Fruit fly (Drosophila melanogaster) whole organism, prepupa: ENCODE results near the gene nerfin-1.

Source experiments
- Blimp-1 ChIP-seq: fragments of 200-800 bp; sonication (Bioruptor generic); optimal IDR thresholded peaks from 3 replicates; lab custom pipeline; 2017; ENCODE audit warnings: missing biosample characterization, missing genetic modification characterization, mild to moderate bottlenecking, moderate library complexity, missing genetic modification reagents
- CG10631 ChIP-seq: fragments of 200-800 bp; sonication (Bioruptor generic); optimal IDR thresholded peaks from 2 replicates; lab custom pipeline; 2016; ENCODE audit warnings: missing biosample characterization, missing genetic modification characterization
- CG10669 ChIP-seq: fragments of 200-800 bp; sonication (Bioruptor generic); optimal IDR thresholded peaks from 3 replicates; lab custom pipeline; 2018; ENCODE audit warnings: missing biosample characterization, mild to moderate bottlenecking, missing genetic modification characterization, moderate library complexity
- CG11294 ChIP-seq: fragments of 200-800 bp; sonication (Bioruptor generic); IDR thresholded peaks from 2 replicates; pipeline ENCODE4 v1.3.6; 2022; ENCODE audit warnings: missing biosample characterization, missing genetic modification characterization
- CG15336 ChIP-seq: fragments of 200-800 bp; sonication (Bioruptor generic); IDR thresholded peaks from 2 replicates; pipeline ENCODE4 v1.3.6; 2022; ENCODE audit warnings: missing biosample characterization, missing genetic modification characterization
- CG1621 ChIP-seq: fragments of 200-800 bp; sonication (Bioruptor generic); optimal IDR thresholded peaks from 3 replicates; lab custom pipeline; 2018; ENCODE audit warnings: missing biosample characterization, mild to moderate bottlenecking, missing genetic modification characterization
- CG16779 ChIP-seq: fragments of 200-800 bp; sonication (Bioruptor generic); optimal IDR thresholded peaks from 3 replicates; lab custom pipeline; 2017; ENCODE audit warnings: missing biosample characterization, mild to moderate bottlenecking, missing genetic modification characterization
- CG31627 ChIP-seq: fragments of 200-800 bp; sonication (Bioruptor generic); optimal IDR thresholded peaks from 3 replicates; lab custom pipeline; 2016; ENCODE audit warnings: missing biosample characterization, missing genetic modification characterization
- CG34406 ChIP-seq: fragments of 200-800 bp; sonication (Bioruptor generic); optimal IDR thresholded peaks from 3 replicates; lab custom pipeline; 2016; ENCODE audit warnings: missing biosample characterization, missing genetic modification characterization
- CG4318 ChIP-seq: fragments of 200-800 bp; sonication (Bioruptor generic); optimal IDR thresholded peaks from 3 replicates; lab custom pipeline; 2017; ENCODE audit warnings: missing biosample characterization, mild to moderate bottlenecking, missing genetic modification characterization
- CG6163 ChIP-seq: fragments of 200-800 bp; sonication (Bioruptor generic); IDR thresholded peaks from 3 replicates; pipeline ENCODE4 v1.3.6; 2022; ENCODE audit warnings: missing biosample characterization, missing genetic modification characterization
- CG6276 ChIP-seq: fragments of 200-800 bp; sonication (Bioruptor generic); optimal IDR thresholded peaks from 2 replicates; lab custom pipeline; 2017; ENCODE audit warnings: missing biosample characterization, mild to moderate bottlenecking, missing genetic modification characterization
- CG6792 ChIP-seq: fragments of 200-800 bp; sonication (Bioruptor generic); optimal IDR thresholded peaks from 3 replicates; lab custom pipeline; 2016; ENCODE audit warnings: missing biosample characterization, missing genetic modification characterization
- CG6808 ChIP-seq: fragments of 200-800 bp; sonication (Bioruptor generic); optimal IDR thresholded peaks from 3 replicates; lab custom pipeline; 2017; ENCODE audit warnings: missing biosample characterization, missing genetic modification characterization, mild to moderate bottlenecking, moderate library complexity, missing genetic modification reagents
- CG7368 ChIP-seq: fragments of 200-800 bp; sonication (Bioruptor generic); optimal IDR thresholded peaks from 3 replicates; lab custom pipeline; 2016; ENCODE audit warnings: missing biosample characterization, missing genetic modification characterization
- CG8119 ChIP-seq: fragments of 200-800 bp; sonication (Bioruptor generic); IDR thresholded peaks from 3 replicates; pipeline ENCODE4 v1.3.6; 2022; ENCODE audit warnings: missing biosample characterization, missing genetic modification characterization
- CG8319 ChIP-seq: fragments of 200-800 bp; sonication (Bioruptor generic); optimal IDR thresholded peaks from 3 replicates; lab custom pipeline; 2016; ENCODE audit warnings: missing biosample characterization, missing genetic modification characterization
- CG8632 ChIP-seq: fragments of 200-800 bp; sonication (Bioruptor generic); optimal IDR thresholded peaks from 3 replicates; lab custom pipeline; 2016; ENCODE audit warnings: missing biosample characterization, missing genetic modification characterization
- Eip75B ChIP-seq: fragments of 200-800 bp; sonication (Bioruptor generic); optimal IDR thresholded peaks from 3 replicates; lab custom pipeline; 2016; ENCODE audit warnings: missing biosample characterization, missing genetic modification characterization
- Ets21C ChIP-seq: fragments of 200-800 bp; sonication (Bioruptor generic); optimal IDR thresholded peaks from 3 replicates; lab custom pipeline; 2016; ENCODE audit warnings: missing biosample characterization, missing genetic modification characterization
- Ets96B ChIP-seq: fragments of 200-800 bp; optimal IDR thresholded peaks from 2 replicates; lab custom pipeline; 2019; ENCODE audit warnings: missing biosample characterization, mild to moderate bottlenecking, missing genetic modification characterization, moderate library complexity
- Gug ChIP-seq: fragments of 200-800 bp; sonication (Bioruptor generic); IDR thresholded peaks from 2 replicates; pipeline ENCODE4 v1.3.6; 2022; ENCODE audit warnings: missing biosample characterization, missing genetic modification characterization
- Hr38 ChIP-seq: sonication (Bioruptor generic); optimal IDR thresholded peaks from 2 replicates; lab custom pipeline; 2016; ENCODE audit warnings: missing biosample characterization, missing genetic modification characterization
- Hr39 ChIP-seq: fragments of 200-800 bp; sonication (Bioruptor generic); optimal IDR thresholded peaks from 2 replicates; lab custom pipeline; 2016; ENCODE audit warnings: missing biosample characterization, missing genetic modification characterization
- Lpt ChIP-seq: fragments of 200-800 bp; sonication (Bioruptor generic); optimal IDR thresholded peaks from 3 replicates; lab custom pipeline; 2016; ENCODE audit warnings: missing biosample characterization, missing genetic modification characterization
- Sox102F ChIP-seq: fragments of 200-800 bp; sonication (Bioruptor generic); optimal IDR thresholded peaks from 2 replicates; lab custom pipeline; 2016; ENCODE audit warnings: missing biosample characterization, mild to moderate bottlenecking, missing genetic modification characterization
- Sox14 ChIP-seq: fragments of 200-800 bp; sonication (Bioruptor generic); optimal IDR thresholded peaks from 3 replicates; lab custom pipeline; 2016; ENCODE audit warnings: missing biosample characterization, missing genetic modification characterization
- Sox15 ChIP-seq: fragments of 200-800 bp; sonication (Bioruptor generic); optimal IDR thresholded peaks from 3 replicates; lab custom pipeline; 2016; ENCODE audit warnings: missing biosample characterization, missing genetic modification characterization
- cyc ChIP-seq: fragments of 200-800 bp; sonication (Bioruptor generic); optimal IDR thresholded peaks from 3 replicates; lab custom pipeline; 2016; ENCODE audit warnings: missing biosample characterization, missing genetic modification characterization
- dac ChIP-seq: fragments of 200-800 bp; sonication (Bioruptor generic); optimal IDR thresholded peaks from 2 replicates; lab custom pipeline; 2017; ENCODE audit warnings: missing biosample characterization, mild to moderate bottlenecking, missing genetic modification characterization
- eg ChIP-seq: fragments of 200-800 bp; sonication (Bioruptor generic); IDR thresholded peaks from 3 replicates; pipeline ENCODE4 v1.3.6; 2022; ENCODE audit warnings: missing biosample characterization, missing genetic modification characterization
- fd85E ChIP-seq: fragments of 200-800 bp; sonication (Bioruptor generic); optimal IDR thresholded peaks from 3 replicates; lab custom pipeline; 2016; ENCODE audit warnings: missing biosample characterization, missing genetic modification characterization
- fkh ChIP-seq: fragments of 200-800 bp; sonication (Bioruptor generic); optimal IDR thresholded peaks from 3 replicates; lab custom pipeline; 2017; ENCODE audit warnings: missing biosample characterization, mild to moderate bottlenecking, missing genetic modification characterization, moderate library complexity
- lz ChIP-seq: fragments of 200-800 bp; sonication (Bioruptor generic); optimal IDR thresholded peaks from 3 replicates; lab custom pipeline; 2016; ENCODE audit warnings: missing biosample characterization, missing genetic modification characterization
- salr ChIP-seq, 2 experiments: fragments of 200-800 bp; sonication (Bioruptor generic); optimal IDR thresholded peaks; 3 replicates each; lab custom pipeline; 2016 to 2018; ENCODE audit warnings: missing biosample characterization in 2 of 2, missing genetic modification characterization in 2 of 2, mild to moderate bottlenecking in 1 of 2
- spab ChIP-seq: fragments of 200-800 bp; sonication (Bioruptor generic); optimal IDR thresholded peaks from 2 replicates; lab custom pipeline; 2017; ENCODE audit warnings: missing biosample characterization, mild to moderate bottlenecking, missing genetic modification characterization, missing genetic modification reagents
- svp ChIP-seq: fragments of 200-800 bp; sonication (Bioruptor generic); peaks from one replicate; lab custom pipeline; 2016; ENCODE audit warnings: missing biosample characterization, missing genetic modification characterization
- vri ChIP-seq: fragments of 200-800 bp; sonication (Bioruptor generic); optimal IDR thresholded peaks from 3 replicates; lab custom pipeline; 2016; ENCODE audit warnings: missing biosample characterization, mild to moderate bottlenecking, missing genetic modification characterization

nerfin-1 gene

DNA sequence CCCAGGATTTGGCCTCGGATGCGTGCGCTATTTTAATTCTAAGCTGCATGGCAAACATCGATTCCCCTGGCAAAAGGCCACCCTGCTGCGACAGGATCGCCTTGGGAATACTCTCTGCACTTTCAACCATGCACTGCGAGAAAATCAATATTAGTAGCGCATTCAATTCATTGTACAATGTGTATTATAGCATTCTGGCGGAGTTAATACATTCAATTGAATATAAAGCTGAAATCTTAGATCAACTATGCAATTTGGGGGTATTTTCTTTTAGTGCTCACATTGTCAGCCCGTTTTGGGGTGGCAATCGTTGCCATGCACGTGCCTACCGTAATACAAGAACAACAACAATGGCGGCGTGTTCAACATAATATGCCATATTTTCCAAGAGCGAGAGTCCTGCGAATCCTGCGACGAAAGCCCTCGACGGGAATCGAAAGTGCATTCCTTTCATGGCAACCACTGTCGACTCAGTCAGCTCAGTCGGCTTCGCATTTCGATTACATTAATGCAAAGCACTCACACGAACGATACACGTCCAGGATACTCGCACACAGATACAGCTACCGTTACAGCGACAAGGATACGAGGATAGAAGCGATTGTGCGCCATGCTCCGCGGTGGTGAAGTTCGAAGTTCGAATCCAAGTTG, 1.1 kb upstream of the nerfin-1 start (continued):
- TF ChIP-seq Lpt (GFP tag; lab: Kevin White, UChicago) (no peak), cyc (GFP tag; lab: Kevin White, UChicago) (peak; percentile 59), lz (GFP tag; lab: Kevin White, UChicago) (peak; percentile 50), spab (GFP tag; lab: Kevin White, UChicago) (peak; percentile 2), CG7368 (GFP tag; lab: Kevin White, UChicago) (peak; percentile 15), fd85E (GFP tag; lab: Kevin White, UChicago) (no peak), Sox14 (GFP tag; lab: Kevin White, UChicago) (peak; percentile 20), salr (GFP tag; optimal IDR thresholded peaks at IDR 0.05; lab: Kevin White, UChicago) (peak in 1 of 2 experiments; percentile 25), CG8119 (GFP tag; lab: Robert Waterston, UW) (no peak)

DNA sequence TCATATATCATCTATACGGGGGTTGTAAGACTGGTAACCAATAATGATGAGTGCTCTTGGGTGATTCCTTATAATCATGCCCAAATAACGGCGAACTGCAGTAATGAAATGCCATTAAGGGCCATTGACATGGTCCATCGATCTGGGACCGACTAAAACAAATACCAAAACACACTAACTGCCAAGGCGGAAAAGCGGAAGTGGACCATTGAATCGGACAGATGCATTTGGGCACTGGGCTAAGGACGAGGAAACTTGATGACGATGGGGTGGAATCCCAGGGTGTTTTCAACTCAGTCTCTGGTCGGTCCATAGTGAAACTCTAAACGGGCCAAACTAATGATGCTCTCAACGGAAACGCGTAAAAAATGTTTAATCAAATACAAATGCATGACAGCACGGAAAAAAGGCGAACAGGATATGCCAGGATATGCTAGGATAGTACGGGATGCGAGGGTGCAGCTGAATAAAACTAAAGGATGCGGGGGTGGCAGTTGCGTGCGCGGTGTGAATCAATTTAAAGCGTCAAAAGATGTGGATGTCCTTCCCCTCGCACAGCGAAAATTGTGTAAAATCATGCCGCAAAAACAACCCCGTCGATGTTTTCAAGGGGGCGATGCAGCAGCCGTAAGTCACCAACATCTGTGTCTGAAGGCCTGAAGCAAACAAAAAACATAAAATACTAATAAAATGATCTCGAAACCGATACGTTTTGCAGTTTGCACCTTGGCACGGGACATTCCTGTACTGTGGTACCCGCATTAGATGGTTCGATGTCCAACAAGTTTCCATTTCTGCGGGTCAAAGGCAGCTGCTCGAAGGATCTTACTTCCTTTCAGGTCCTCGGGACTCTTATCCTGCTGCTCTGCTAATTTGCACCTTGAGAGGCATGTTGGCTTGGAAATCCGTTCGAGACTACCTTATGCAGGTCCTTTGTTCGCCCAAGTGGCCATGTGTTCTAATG, 3.8 kb downstream of the nerfin-1 start:
- TF ChIP-seq CG8319, result no peak

DNA sequence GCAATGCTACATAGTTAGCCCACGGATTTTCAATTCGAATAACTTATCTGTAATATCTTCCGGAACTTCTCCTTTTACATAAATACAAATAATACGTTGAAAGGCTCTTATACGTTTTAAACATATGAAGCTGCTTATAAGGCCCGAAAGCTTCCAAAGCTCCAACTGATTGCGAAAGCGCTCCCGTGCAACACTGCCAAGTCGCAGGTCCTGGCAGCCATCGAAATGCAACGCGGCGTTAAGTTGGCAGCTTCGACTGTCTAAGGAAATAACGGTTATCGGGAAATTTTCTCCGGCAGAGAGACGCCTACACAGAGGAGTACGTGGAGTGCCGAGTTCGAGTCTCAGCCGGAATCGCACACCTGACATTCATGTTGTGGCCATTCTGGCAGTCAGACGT, 4.8 kb downstream of the nerfin-1 start, which contains the start of gene Glut1:
TSS of gene Glut1 (plus strand) at position 393 of the 400 bp plus-strand sequence.
- TF ChIP-seq CG10669 (GFP tag; lab: Kevin White, UChicago) (no peak), Sox102F (GFP tag; lab: Kevin White, UChicago) (no peak), CG31627 (GFP tag; lab: Kevin White, UChicago) (no peak), CG15336 (GFP tag; lab: Robert Waterston, UW) (no peak), svp (GFP tag; lab: Kevin White, UChicago) (no peak), CG11294 (GFP tag; lab: Robert Waterston, UW) (no peak), Hr38 (GFP tag; lab: Kevin White, UChicago) (no peak), Hr39 (GFP tag; lab: Kevin White, UChicago) (no peak), CG6276 (no peak), CG1621 (no peak), Eip75B (GFP tag; lab: Kevin White, UChicago) (no peak), Blimp-1 (GFP tag; lab: Kevin White, UChicago) (no peak), Sox15 (GFP tag; lab: Kevin White, UChicago) (no peak), vri (no peak), CG16779 (tag; lab: Kevin White, UChicago) (no peak), CG8119 (GFP tag; lab: Robert Waterston, UW) (no peak), eg (GFP tag; lab: Robert Waterston, UW) (no peak), CG4318 (GFP tag; lab: Kevin White, UChicago) (no peak), spab (GFP tag; lab: Kevin White, UChicago) (no peak), CG6808 (GFP tag; lab: Kevin White, UChicago) (no peak)

DNA sequence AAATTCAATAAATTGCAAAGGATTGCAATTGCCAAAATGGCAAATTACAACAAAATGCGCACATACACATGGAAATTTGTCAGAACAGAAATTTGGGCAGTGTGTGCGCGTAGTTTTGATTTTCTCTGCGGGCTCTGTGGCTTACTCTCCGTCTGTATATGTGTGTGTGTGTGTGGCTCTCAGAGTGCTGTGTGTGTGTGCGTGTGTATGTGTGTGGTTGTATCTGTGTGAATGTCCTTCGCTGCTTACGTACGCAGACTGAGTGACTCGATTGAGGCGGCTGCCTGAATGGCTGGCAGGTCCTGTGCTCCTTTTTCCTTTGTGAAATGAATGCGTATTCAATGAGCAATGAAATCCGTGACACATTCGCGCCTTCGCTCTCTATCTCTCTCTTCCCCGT, 5.9 kb downstream of the nerfin-1 start:
- TF ChIP-seq Hr38 (GFP tag; lab: Kevin White, UChicago), result no peak
- TF ChIP-seq Ets96B, result no peak
- no peak for TF ChIP-seq CG7368 (GFP tag; lab: Kevin White, UChicago)
- no peak for TF ChIP-seq eg (GFP tag; lab: Robert Waterston, UW)
- TF ChIP-seq Ets21C (GFP tag; lab: Kevin White, UChicago), result no peak
- TF ChIP-seq fkh, result no peak
- TF ChIP-seq vri, result no peak
- TF ChIP-seq dac, result no peak
- no peak for TF ChIP-seq CG6792 (GFP tag; lab: Kevin White, UChicago)
- TF ChIP-seq svp (GFP tag; lab: Kevin White, UChicago), result no peak
- TF ChIP-seq spab (GFP tag; lab: Kevin White, UChicago), result no peak
- no peak for TF ChIP-seq CG6163
- no peak for TF ChIP-seq CG1621
- no peak for TF ChIP-seq Sox14 (GFP tag; lab: Kevin White, UChicago)
- TF ChIP-seq CG34406 (GFP tag; lab: Kevin White, UChicago), result no peak
- TF ChIP-seq CG8632, result no peak
- TF ChIP-seq Sox102F (GFP tag; lab: Kevin White, UChicago), result no peak
- TF ChIP-seq CG10631 (GFP tag; lab: Kevin White, UChicago), result no peak
- TF ChIP-seq Gug (GFP tag; lab: Robert Waterston, UW), result no peak
- TF ChIP-seq Hr39 (GFP tag; lab: Kevin White, UChicago), result no peak
